In genomic region chr3L:16647578-16648113, dm6 we compare ENCODE assay signal across 1 fruit fly cellular context.
A peak's percentile ranks its signal among the peaks of the same experiment; 100 is the strongest.
TF ChIP-seq lines count a peak whose summit lies in the region.

Gene Abl (minus strand): TSS chr3L:16647882.

TF ChIP-seq in whole organism, embryonic, 481 proteins besides CTCF, POLR2A, EP300 and RAD21 (continued from another document):
- TF ChIP-seq CG11560 (tag; IDR thresholded peaks at IDR 0.05; lab: Robert Waterston, UW) (peak; percentile 70; the same call in 2 of the 3 replicates), CG7271 (tag; optimal IDR thresholded peaks at IDR 0.05; lab: Kevin White, UChicago) (no peak), wek (GFP tag; optimal IDR thresholded peaks at IDR 0.05; lab: Kevin White, UChicago) (peak; percentile 14), CG7357 (GFP tag; IDR thresholded peaks at IDR 0.05; lab: Robert Waterston, UW) (no peak), br (optimal IDR thresholded peaks at IDR 0.05; lab: Kevin White, UChicago) (no peak), pita (GFP tag; optimal IDR thresholded peaks at IDR 0.05; lab: Kevin White, UChicago) (peak; percentile 100), mld (GFP tag; IDR thresholded peaks at IDR 0.05; lab: Robert Waterston, UW; ENCODE audit: partially characterized antibody) (peak; percentile 62; the same call in 1 of the 3 replicates), Dbx (GFP tag; IDR thresholded peaks at IDR 0.05; lab: Robert Waterston, UW) (peak; percentile 84), kah (GFP tag; optimal IDR thresholded peaks at IDR 0.05; lab: Kevin White, UChicago) (no peak), H15 (GFP tag; IDR thresholded peaks at IDR 0.05; lab: Robert Waterston, UW) (no peak; the same call in 2 of the 3 replicates), Med (GFP tag; lab: Kevin White, UChicago) (peak; percentile 98), phol (tag; optimal IDR thresholded peaks at IDR 0.05; lab: Kevin White, UChicago) (peak; percentile 80), CG16815 (GFP tag; optimal IDR thresholded peaks at IDR 0.05; lab: Kevin White, UChicago) (peak; percentile 22), ssp (GFP tag; IDR thresholded peaks at IDR 0.05; lab: Robert Waterston, UW) (peak; percentile 50; the same call in 1 of the 2 replicates), BtbVII (GFP tag; optimal IDR thresholded peaks at IDR 0.05; lab: Kevin White, UChicago) (no peak), btn (GFP tag; optimal IDR thresholded peaks at IDR 0.05; lab: Kevin White, UChicago) (peak; percentile 26), ttk (GFP tag; IDR thresholded peaks at IDR 0.05; lab: Robert Waterston, UW) (no peak), CG13894 (tag; optimal IDR thresholded peaks at IDR 0.05; lab: Kevin White, UChicago) (peak; percentile 91), CoRest (tag; optimal IDR thresholded peaks at IDR 0.05; lab: Kevin White, UChicago) (peak; percentile 74), CG2129 (GFP tag; IDR thresholded peaks at IDR 0.05; lab: Robert Waterston, UW; ENCODE audit: partially characterized antibody) (peak; percentile 56), ATbp (GFP tag; optimal IDR thresholded peaks at IDR 0.05; lab: Kevin White, UChicago) (no peak), vfl (GFP tag; optimal IDR thresholded peaks at IDR 0.05; lab: Kevin White, UChicago) (peak; percentile 89), CG11696 (GFP tag; IDR thresholded peaks at IDR 0.05; lab: Robert Waterston, UW) (no peak), Dek (tag; optimal IDR thresholded peaks at IDR 0.05; lab: Kevin White, UChicago) (peak; percentile 69), CG6813 (GFP tag; optimal IDR thresholded peaks at IDR 0.05; lab: Kevin White, UChicago) (no peak), cas (GFP tag; IDR thresholded peaks at IDR 0.05; lab: Robert Waterston, UW) (0 out of 2 replicates have a peak, but pooled peaks have one; percentile 21), jigr1 (GFP tag; IDR thresholded peaks at IDR 0.05; lab: Robert Waterston, UW) (no peak), Dad (GFP tag; optimal IDR thresholded peaks at IDR 0.05; lab: Kevin White, UChicago) (peak; percentile 87), Rx (GFP tag; IDR thresholded peaks at IDR 0.05; lab: Robert Waterston, UW) (no peak), otp (GFP tag; IDR thresholded peaks at IDR 0.05; lab: Robert Waterston, UW) (peak; percentile 8; the same call in 2 of the 3 replicates), Asciz (GFP tag; optimal IDR thresholded peaks at IDR 0.05; lab: Kevin White, UChicago) (peak; percentile 3), CG12071 (GFP tag; optimal IDR thresholded peaks at IDR 0.05; lab: Kevin White, UChicago) (peak; percentile 33), gt (GFP tag; IDR thresholded peaks at IDR 0.05; lab: Robert Waterston, UW) (no peak), MBD-R2 (GFP tag; IDR thresholded peaks at IDR 0.05; lab: Robert Waterston, UW) (peak; percentile 82), kay (GFP tag; optimal IDR thresholded peaks at IDR 0.05; lab: Kevin White, UChicago) (peak; percentile 71), Elba2 (GFP tag; optimal IDR thresholded peaks at IDR 0.05; lab: Kevin White, UChicago) (peak; percentile 84), Myb (GFP tag; optimal IDR thresholded peaks at IDR 0.05; lab: Kevin White, UChicago) (peak; percentile 97), Rfx (GFP tag; IDR thresholded peaks at IDR 0.05; lab: Robert Waterston, UW) (peak; percentile 82)
TF ChIP-seq in whole organism, embryonic: peak in this region for 321.
